Worm (Caenorhabditis elegans) whole organism, L4 larva: ENCODE measurements around the gene pgp-13.

ENCODE experiments used
- F10B5.3 ChIP-seq: sonication (generic microtip); optimal IDR thresholded peaks from 2 replicates; lab custom pipeline; 2016; ENCODE audit warnings: mild to moderate bottlenecking, missing genetic modification characterization, missing compliant biosample characterization
- R02D3.7 ChIP-seq: fragments of 150-350 bp; sonication (generic microtip); optimal IDR thresholded peaks from 3 replicates; lab custom pipeline; 2014; ENCODE audit warnings: missing biosample characterization, missing genetic modification characterization
- ZK546.5 ChIP-seq, 2 experiments: sonication (generic microtip); optimal IDR thresholded peaks; 2 replicates each; lab custom pipeline; 2017; ENCODE audit warnings: missing biosample characterization in 2 of 2, missing genetic modification characterization in 2 of 2
- ceh-44 ChIP-seq: fragments of 200-800 bp; sonication (Bioruptor generic); IDR thresholded peaks from 2 replicates; pipeline ENCODE4 v1.3.6; 2022; ENCODE audit warnings: missing genetic modification reagents, missing genetic modification characterization, missing compliant biosample characterization
- daf-19 ChIP-seq: fragments of 200-800 bp; sonication (Bioruptor generic); conservative IDR thresholded peaks from 2 replicates; pipeline ENCODE4 v1.3.6; 2022; ENCODE audit warnings: missing genetic modification characterization, missing compliant biosample characterization
- hlh-11 ChIP-seq: fragments of 200-800 bp; sonication (Bioruptor generic); optimal IDR thresholded peaks from 2 replicates; lab custom pipeline; 2018; ENCODE audit warnings: mild to moderate bottlenecking, missing genetic modification characterization, missing compliant biosample characterization
- lin-29 ChIP-seq: fragments of 200-800 bp; sonication (Bioruptor generic); IDR thresholded peaks from 2 replicates; pipeline ENCODE4 v1.3.6; 2022; ENCODE audit warnings: missing genetic modification reagents, missing genetic modification characterization, missing compliant biosample characterization
- lin-39 ChIP-seq: fragments of 150-350 bp; optimal IDR thresholded peaks from 2 replicates; lab custom pipeline; 2014; ENCODE audit warnings: missing biosample characterization, missing genetic modification reagents, missing genetic modification characterization
- nhr-25 ChIP-seq: sonication (generic microtip); optimal IDR thresholded peaks from 2 replicates; lab custom pipeline; 2017; ENCODE audit warnings: missing genetic modification characterization, mild to moderate bottlenecking, missing compliant biosample characterization, antibody characterized with exemption, moderate library complexity, borderline replicate concordance; ENCODE audit not compliant: insufficient read depth
- snpc-4 ChIP-seq: fragments of 150-350 bp; optimal IDR thresholded peaks from 2 replicates; lab custom pipeline; 2014; ENCODE audit warnings: missing biosample characterization, missing genetic modification characterization
- tag-97 ChIP-seq: fragments of 200-800 bp; sonication (Bioruptor generic); IDR thresholded peaks from 2 replicates; pipeline ENCODE4 v1.3.6; 2022; ENCODE audit warnings: missing genetic modification characterization, missing compliant biosample characterization
- zag-1 ChIP-seq: fragments of 150-350 bp; optimal IDR thresholded peaks from 2 replicates; lab custom pipeline; 2014; ENCODE audit warnings: missing biosample characterization, missing genetic modification characterization

pgp-13 gene

ce11 chrX:12787624-12788023 is 49.1 kb downstream of the pgp-13 start, which contains the start of gene str-124:
str-124 (plus strand) TSS chrX:12787924.
- TF ChIP-seq hlh-11, result no peak
- no peak for TF ChIP-seq ceh-44 (GFP tag; lab: Robert Waterston, UW)
- TF ChIP-seq zag-1 (tag; lab: Kevin White, UChicago), result no peak

- TF ChIP-seq ZK546.5 (tag; optimal IDR thresholded peaks at IDR 0.05; lab: Kevin White, UChicago) (no peak), snpc-4 (tag; lab: Kevin White, UChicago) (no peak), nhr-25 (tag; lab: Kevin White, UChicago) (no peak)
These were observed 51.5 kb downstream of the pgp-13 start, which contains the start of gene str-123 for ce11 chrX:12790036-12790435. str-123 (plus strand) TSS chrX:12790336.

DNA sequence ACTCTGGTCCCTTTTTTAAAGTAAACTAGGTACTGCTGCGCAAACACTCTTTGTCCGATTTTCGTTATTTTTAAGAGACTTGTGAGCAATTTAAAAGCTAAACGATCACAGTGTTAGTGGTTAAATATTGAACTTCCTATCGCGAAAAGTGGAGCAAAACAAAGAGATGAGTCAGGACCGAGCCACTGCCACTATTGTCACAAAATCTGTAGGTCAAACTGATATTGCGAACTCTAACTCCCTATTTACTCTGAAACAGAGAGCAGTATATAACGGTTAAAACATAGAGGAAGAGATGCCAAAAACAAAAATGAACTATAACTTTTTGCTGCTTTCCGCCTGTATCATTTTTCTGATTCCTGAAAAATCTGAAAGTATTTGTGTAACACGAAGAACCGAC is 54.0 kb downstream of the pgp-13 start, which contains the start of gene abf-5:
Gene abf-5, plus strand, starts transcription at position 301 of the 400 bp plus-strand sequence.
- TF ChIP-seq zag-1 (tag; lab: Kevin White, UChicago), result no peak
- TF ChIP-seq tag-97, result no peak
- no peak for TF ChIP-seq lin-39 (tag; lab: Kevin White, UChicago)
- TF ChIP-seq F10B5.3 (tag; lab: Kevin White, UChicago), result no peak
- TF ChIP-seq daf-19 (GFP tag; lab: Robert Waterston, UW), result no peak
- TF ChIP-seq lin-29 (GFP tag; lab: Robert Waterston, UW), result no peak
- TF ChIP-seq, all 104 proteins: peak for 0

ce11 chrX:12793075-12793474 is 54.5 kb downstream of the pgp-13 start:
- peak; percentile 1 for TF ChIP-seq hlh-11
- TF ChIP-seq R02D3.7 (tag; lab: Kevin White, UChicago), result no peak
- TF ChIP-seq, all 104 proteins: peak for 1
